Fruit fly (Drosophila melanogaster) S2 (cell line): ENCODE data around the gene Ssl1.

Experiments used
- CG8478 ChIP-seq: fragments of >200 bp; optimal IDR thresholded peaks from 2 replicates; lab custom pipeline; 2018
- CTCF ChIP-seq, 2 experiments: fragments of >200 bp; optimal IDR thresholded peaks; 2 replicates each; lab custom pipeline; 2018

DNA sequence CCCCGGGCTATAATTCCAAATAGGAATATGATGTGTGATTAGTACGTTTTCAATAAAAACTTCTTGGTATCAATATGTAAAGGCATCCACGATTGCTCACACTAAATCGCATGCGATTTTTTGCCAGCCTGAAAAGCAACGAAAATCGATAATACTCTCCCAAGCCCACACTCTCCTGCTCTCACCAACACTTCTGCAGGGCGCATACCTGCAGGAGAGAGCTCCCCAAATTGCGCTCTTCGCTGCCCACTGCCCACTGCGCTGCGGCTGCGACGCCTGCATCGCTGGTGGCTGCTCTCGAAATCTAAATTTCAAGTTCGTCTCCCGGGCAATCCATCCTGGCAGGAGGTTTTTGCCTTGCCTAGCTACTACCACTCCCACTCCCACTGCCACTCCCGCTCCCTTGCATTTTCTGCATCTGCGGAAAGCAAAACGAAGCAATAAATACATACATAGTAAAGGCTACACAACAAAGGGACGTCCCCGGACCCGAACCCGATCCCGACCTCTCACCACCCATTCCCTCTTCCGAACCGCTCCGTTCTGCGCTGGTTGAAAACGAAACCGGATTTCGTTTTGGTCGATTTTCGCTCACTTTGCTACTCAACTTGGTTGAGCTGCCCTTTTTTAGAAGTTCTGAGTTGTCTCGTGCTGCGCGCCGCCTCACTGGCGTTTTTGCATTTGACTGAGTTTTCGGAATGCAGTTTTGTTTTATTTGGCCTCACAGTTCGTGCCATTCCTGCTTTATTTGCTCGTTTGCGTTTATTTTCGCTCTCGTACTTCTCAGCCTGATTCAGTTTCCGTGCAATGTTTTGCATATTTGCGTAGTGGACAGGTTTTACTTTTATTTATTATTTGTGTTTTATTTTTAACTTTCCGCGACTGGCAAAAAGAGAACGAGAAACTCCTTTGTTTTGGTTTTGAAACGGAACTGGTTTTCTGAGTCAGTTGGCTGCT is 27.4 kb upstream of the Ssl1 start:
- no peak for TF ChIP-seq CG8478 (lab: Kevin White, UChicago)
- no peak for TF ChIP-seq CTCF (optimal IDR thresholded peaks at IDR 0.05; lab: Kevin White, UChicago)
